Worm (Caenorhabditis elegans) whole organism, early embryonic: ENCODE measurements around the gene grl-29.
"Not testable (repeated sequence)": the region's sequence is repeated elsewhere in the genome, so short reads cannot be mapped to it uniquely, and the experiment has no call there.

ENCODE experiments used
- B0310.2 ChIP-seq: sonication (generic microtip); optimal IDR thresholded peaks from 2 replicates; lab custom pipeline; 2016; ENCODE audit warnings: mild to moderate bottlenecking, missing genetic modification characterization, missing compliant biosample characterization
- F13C5.2 ChIP-seq: sonication (generic microtip); optimal IDR thresholded peaks from 2 replicates; lab custom pipeline; 2017; ENCODE audit warnings: mild to moderate bottlenecking, missing genetic modification characterization, inconsistent platforms, missing compliant biosample characterization
- aly-1 ChIP-seq: sonication (generic microtip); optimal IDR thresholded peaks from 2 replicates; lab custom pipeline; 2016; ENCODE audit warnings: missing genetic modification characterization, missing compliant biosample characterization
- ama-1 ChIP-seq: fragments of 150-350 bp; optimal IDR thresholded peaks from 2 replicates; lab custom pipeline; 2014
- ceh-13 ChIP-seq: fragments of 200-800 bp; sonication (Bioruptor generic); optimal IDR thresholded peaks from 2 replicates; lab custom pipeline; 2018; ENCODE audit warnings: mild to moderate bottlenecking, missing genetic modification characterization, missing compliant biosample characterization
- ceh-36 ChIP-seq: sonication (generic microtip); optimal IDR thresholded peaks from 2 replicates; lab custom pipeline; 2016; ENCODE audit warnings: missing genetic modification characterization, inconsistent platforms, missing compliant biosample characterization
- ets-7 ChIP-seq: sonication (generic microtip); optimal IDR thresholded peaks from 2 replicates; lab custom pipeline; 2016; ENCODE audit warnings: missing genotype, missing genetic modification characterization, missing compliant biosample characterization
- flt-1 ChIP-seq: fragments of 200-800 bp; sonication (Bioruptor generic); IDR thresholded peaks from 2 replicates; pipeline ENCODE4 v1.3.6; 2022; ENCODE audit warnings: missing genetic modification characterization, missing compliant biosample characterization
- hmbx-1 ChIP-seq: sonication (generic microtip); optimal IDR thresholded peaks from 2 replicates; lab custom pipeline; 2016; ENCODE audit warnings: mild to moderate bottlenecking, missing genetic modification characterization, missing compliant biosample characterization
- hmg-4 ChIP-seq: fragments of 200-800 bp; sonication (Bioruptor generic); optimal IDR thresholded peaks from 2 replicates; lab custom pipeline; 2018; ENCODE audit warnings: mild to moderate bottlenecking, missing genetic modification characterization, missing compliant biosample characterization
- hnd-1 ChIP-seq: sonication (generic microtip); optimal IDR thresholded peaks from 2 replicates; lab custom pipeline; 2016; ENCODE audit warnings: missing genetic modification characterization, missing compliant biosample characterization
- pes-1 ChIP-seq: fragments of 200-800 bp; sonication (Bioruptor generic); IDR thresholded peaks from 2 replicates; pipeline ENCODE4 v1.3.6; 2022; ENCODE audit warnings: missing genetic modification reagents, missing genetic modification characterization, missing compliant biosample characterization
- scrt-1 ChIP-seq: fragments of 200-800 bp; sonication (Bioruptor generic); IDR thresholded peaks from 2 replicates; pipeline ENCODE4 v1.3.6; 2022; ENCODE audit warnings: missing genetic modification characterization, missing compliant biosample characterization
- sea-1 ChIP-seq: fragments of 200-800 bp; sonication (Bioruptor generic); conservative IDR thresholded peaks from 2 replicates; pipeline ENCODE4 v1.3.6; 2022; ENCODE audit warnings: missing genetic modification characterization, missing compliant biosample characterization
- tbx-11 ChIP-seq: fragments of 200-800 bp; sonication (Bioruptor generic); IDR thresholded peaks from 2 replicates; pipeline ENCODE4 v1.3.6; 2022; ENCODE audit warnings: missing genetic modification characterization, missing compliant biosample characterization
- tbx-37 ChIP-seq: fragments of 200-800 bp; sonication (Bioruptor generic); conservative IDR thresholded peaks from 2 replicates; pipeline ENCODE4 v1.3.6; 2022; ENCODE audit warnings: missing genetic modification reagents, missing genetic modification characterization, missing compliant biosample characterization
- tra-4 ChIP-seq: sonication (generic microtip); optimal IDR thresholded peaks from 2 replicates; lab custom pipeline; 2017; ENCODE audit warnings: missing genetic modification characterization, missing compliant biosample characterization

Gene grl-29

ce11 chrV:3575759-3576158, 20.7 kb upstream of the grl-29 start, which contains the start of gene grl-27:
grl-27 (minus strand) TSS chrV:3575859.
- TF ChIP-seq ceh-13 (GFP tag; lab: Kevin White, UChicago) (no peak), hnd-1 (no peak), tbx-11 (GFP tag; lab: Robert Waterston, UW) (no peak)

ce11 chrV:3572408-3572807, 17.4 kb upstream of the grl-29 start, which contains the start of gene F40C5.1:
F40C5.1 (plus strand) TSS chrV:3572708.
- TF ChIP-seq flt-1; tra-4 (tag; lab: Kevin White, UChicago); hmg-4 (GFP tag; lab: Kevin White, UChicago): not testable (repeated sequence)

ce11 chrV:3570695-3571094, 15.7 kb upstream of the grl-29 start, which contains the start of gene F40C5.2:
F40C5.2 (plus strand) TSS chrV:3570995.
- not testable (repeated sequence) for TF ChIP-seq ceh-13 (GFP tag; lab: Kevin White, UChicago); B0310.2; ama-1 (lab: Kevin White, UChicago)

ce11 chrV:3564335-3564734, 9.3 kb upstream of the grl-29 start, which contains the start of gene T24A6.17:
T24A6.17 (minus strand) TSS chrV:3564435.
- TF ChIP-seq flt-1; ceh-13 (GFP tag; lab: Kevin White, UChicago); F13C5.2 (tag; lab: Kevin White, UChicago): not testable (repeated sequence)

ce11 chrV:3562824-3563223, 7.8 kb upstream of the grl-29 start, which contains the start of gene T24A6.16:
T24A6.16 (minus strand) TSS chrV:3562924.
- TF ChIP-seq sea-1 (GFP tag; lab: Robert Waterston, UW); hmbx-1 (tag; lab: Kevin White, UChicago); pes-1 (GFP tag; lab: Robert Waterston, UW): not testable (repeated sequence)

- not testable (repeated sequence) for TF ChIP-seq tbx-37; tbx-11 (GFP tag; lab: Robert Waterston, UW); flt-1
Measured at ce11 chrV:3558744-3559143, 3.7 kb upstream of the grl-29 start, which contains the start of gene T24A6.1. T24A6.1 (plus strand) TSS chrV:3559044.

ce11 chrV:3557422-3557821, 2.4 kb upstream of the grl-29 start, which contains the start of gene grl-31:
grl-31 (minus strand) TSS chrV:3557778.
- TF ChIP-seq scrt-1 (GFP tag; lab: Robert Waterston, UW) (no peak), tbx-37 (no peak), ceh-13 (GFP tag; lab: Kevin White, UChicago) (no peak), flt-1 (no peak), ets-7 (tag; lab: Kevin White, UChicago) (no peak), hnd-1 (no peak), B0310.2 (no peak), F13C5.2 (tag; lab: Kevin White, UChicago) (no peak), sea-1 (GFP tag; lab: Robert Waterston, UW) (no peak), aly-1 (tag; lab: Kevin White, UChicago) (no peak), tbx-11 (GFP tag; lab: Robert Waterston, UW) (no peak), hmbx-1 (tag; lab: Kevin White, UChicago) (no peak), ama-1 (lab: Kevin White, UChicago) (no peak), pes-1 (GFP tag; lab: Robert Waterston, UW) (no peak), ceh-36 (tag; lab: Kevin White, UChicago) (no peak), hmg-4 (GFP tag; lab: Kevin White, UChicago) (no peak), tra-4 (tag; lab: Kevin White, UChicago) (no peak)

- TF ChIP-seq ets-7 (tag; lab: Kevin White, UChicago) (no peak), tbx-37 (no peak), sea-1 (GFP tag; lab: Robert Waterston, UW) (no peak), hmg-4 (GFP tag; lab: Kevin White, UChicago) (no peak), ceh-36 (tag; lab: Kevin White, UChicago) (no peak), B0310.2 (no peak), tbx-11 (GFP tag; lab: Robert Waterston, UW) (no peak), hnd-1 (no peak), flt-1 (no peak), ceh-13 (GFP tag; lab: Kevin White, UChicago) (no peak), F13C5.2 (tag; lab: Kevin White, UChicago) (no peak), pes-1 (GFP tag; lab: Robert Waterston, UW) (no peak), hmbx-1 (tag; lab: Kevin White, UChicago) (no peak), aly-1 (tag; lab: Kevin White, UChicago) (no peak), scrt-1 (GFP tag; lab: Robert Waterston, UW) (no peak), ama-1 (lab: Kevin White, UChicago) (no peak), tra-4 (tag; lab: Kevin White, UChicago) (no peak)
Measured at ce11 chrV:3555986-3556385, 950 bp upstream of the grl-29 start, which contains the start of gene grl-30. grl-30 (plus strand) TSS chrV:3556286.
